Fruit fly (Drosophila melanogaster) whole organism, prepupa: ENCODE measurements around the gene CG34301.

Source experiments
- Blimp-1 ChIP-seq: fragments of 200-800 bp; sonication (Bioruptor generic); optimal IDR thresholded peaks from 3 replicates; lab custom pipeline; 2017; ENCODE audit warnings: missing biosample characterization, missing genetic modification characterization, mild to moderate bottlenecking, moderate library complexity, missing genetic modification reagents
- CG10669 ChIP-seq: fragments of 200-800 bp; sonication (Bioruptor generic); optimal IDR thresholded peaks from 3 replicates; lab custom pipeline; 2018; ENCODE audit warnings: missing biosample characterization, mild to moderate bottlenecking, missing genetic modification characterization, moderate library complexity
- CG11294 ChIP-seq: fragments of 200-800 bp; sonication (Bioruptor generic); IDR thresholded peaks from 2 replicates; pipeline ENCODE4 v1.3.6; 2022; ENCODE audit warnings: missing biosample characterization, missing genetic modification characterization
- CG11762 ChIP-seq: fragments of 200-800 bp; sonication (Bioruptor generic); optimal IDR thresholded peaks from 3 replicates; lab custom pipeline; 2016; ENCODE audit warnings: missing biosample characterization, missing genetic modification characterization; ENCODE audit not compliant: insufficient read depth
- CG11902 ChIP-seq: fragments of 200-800 bp; sonication (Bioruptor generic); optimal IDR thresholded peaks from 3 replicates; lab custom pipeline; 2016; ENCODE audit warnings: missing biosample characterization, missing genetic modification characterization
- CG1621 ChIP-seq: fragments of 200-800 bp; sonication (Bioruptor generic); optimal IDR thresholded peaks from 3 replicates; lab custom pipeline; 2018; ENCODE audit warnings: missing biosample characterization, mild to moderate bottlenecking, missing genetic modification characterization
- CG16779 ChIP-seq: fragments of 200-800 bp; sonication (Bioruptor generic); optimal IDR thresholded peaks from 3 replicates; lab custom pipeline; 2017; ENCODE audit warnings: missing biosample characterization, mild to moderate bottlenecking, missing genetic modification characterization
- CG3032 ChIP-seq: fragments of 200-800 bp; optimal IDR thresholded peaks from 2 replicates; lab custom pipeline; 2019; ENCODE audit warnings: missing biosample characterization, mild to moderate bottlenecking, missing genetic modification characterization, moderate library complexity
- CG31627 ChIP-seq: fragments of 200-800 bp; sonication (Bioruptor generic); optimal IDR thresholded peaks from 3 replicates; lab custom pipeline; 2016; ENCODE audit warnings: missing biosample characterization, missing genetic modification characterization
- CG32006 ChIP-seq: fragments of 200-800 bp; sonication (Bioruptor generic); optimal IDR thresholded peaks from 3 replicates; lab custom pipeline; 2017; ENCODE audit warnings: missing biosample characterization, mild to moderate bottlenecking, missing genetic modification characterization
- CG4318 ChIP-seq: fragments of 200-800 bp; sonication (Bioruptor generic); optimal IDR thresholded peaks from 3 replicates; lab custom pipeline; 2017; ENCODE audit warnings: missing biosample characterization, mild to moderate bottlenecking, missing genetic modification characterization
- CG6163 ChIP-seq: fragments of 200-800 bp; sonication (Bioruptor generic); IDR thresholded peaks from 3 replicates; pipeline ENCODE4 v1.3.6; 2022; ENCODE audit warnings: missing biosample characterization, missing genetic modification characterization
- CG6276 ChIP-seq: fragments of 200-800 bp; sonication (Bioruptor generic); optimal IDR thresholded peaks from 2 replicates; lab custom pipeline; 2017; ENCODE audit warnings: missing biosample characterization, mild to moderate bottlenecking, missing genetic modification characterization
- CG6792 ChIP-seq: fragments of 200-800 bp; sonication (Bioruptor generic); optimal IDR thresholded peaks from 3 replicates; lab custom pipeline; 2016; ENCODE audit warnings: missing biosample characterization, missing genetic modification characterization
- CG6808 ChIP-seq: fragments of 200-800 bp; sonication (Bioruptor generic); optimal IDR thresholded peaks from 3 replicates; lab custom pipeline; 2017; ENCODE audit warnings: missing biosample characterization, missing genetic modification characterization, mild to moderate bottlenecking, moderate library complexity, missing genetic modification reagents
- CG6854 ChIP-seq: fragments of 200-800 bp; sonication (Bioruptor generic); optimal IDR thresholded peaks from 2 replicates; lab custom pipeline; 2017; ENCODE audit warnings: missing biosample characterization, mild to moderate bottlenecking, missing genetic modification characterization
- CG8119 ChIP-seq: fragments of 200-800 bp; sonication (Bioruptor generic); IDR thresholded peaks from 3 replicates; pipeline ENCODE4 v1.3.6; 2022; ENCODE audit warnings: missing biosample characterization, missing genetic modification characterization
- CG8319 ChIP-seq: fragments of 200-800 bp; sonication (Bioruptor generic); optimal IDR thresholded peaks from 3 replicates; lab custom pipeline; 2016; ENCODE audit warnings: missing biosample characterization, missing genetic modification characterization
- CG8632 ChIP-seq: fragments of 200-800 bp; sonication (Bioruptor generic); optimal IDR thresholded peaks from 3 replicates; lab custom pipeline; 2016; ENCODE audit warnings: missing biosample characterization, missing genetic modification characterization
- CG9139 ChIP-seq: fragments of 200-800 bp; sonication (Bioruptor generic); optimal IDR thresholded peaks from 3 replicates; lab custom pipeline; 2017; ENCODE audit warnings: missing biosample characterization, mild to moderate bottlenecking, missing genetic modification characterization
- Ets96B ChIP-seq: fragments of 200-800 bp; optimal IDR thresholded peaks from 2 replicates; lab custom pipeline; 2019; ENCODE audit warnings: missing biosample characterization, mild to moderate bottlenecking, missing genetic modification characterization, moderate library complexity
- Gug ChIP-seq: fragments of 200-800 bp; sonication (Bioruptor generic); IDR thresholded peaks from 2 replicates; pipeline ENCODE4 v1.3.6; 2022; ENCODE audit warnings: missing biosample characterization, missing genetic modification characterization
- Hr39 ChIP-seq: fragments of 200-800 bp; sonication (Bioruptor generic); optimal IDR thresholded peaks from 2 replicates; lab custom pipeline; 2016; ENCODE audit warnings: missing biosample characterization, missing genetic modification characterization
- Hr4 ChIP-seq: fragments of 200-800 bp; sonication (Bioruptor generic); optimal IDR thresholded peaks from 3 replicates; lab custom pipeline; 2016; ENCODE audit warnings: missing biosample characterization, missing genetic modification characterization
- Met ChIP-seq: fragments of 200-800 bp; sonication (Bioruptor generic); optimal IDR thresholded peaks from 3 replicates; lab custom pipeline; 2016; ENCODE audit warnings: missing biosample characterization, missing genetic modification characterization
- OdsH ChIP-seq: fragments of 200-800 bp; sonication (Bioruptor generic); optimal IDR thresholded peaks from 3 replicates; lab custom pipeline; 2016; ENCODE audit warnings: missing biosample characterization, missing genetic modification characterization
- Smox ChIP-seq: fragments of 200-800 bp; sonication (Bioruptor generic); optimal IDR thresholded peaks from 3 replicates; lab custom pipeline; 2016; ENCODE audit warnings: missing biosample characterization, missing genetic modification characterization
- Sox102F ChIP-seq: fragments of 200-800 bp; sonication (Bioruptor generic); optimal IDR thresholded peaks from 2 replicates; lab custom pipeline; 2016; ENCODE audit warnings: missing biosample characterization, mild to moderate bottlenecking, missing genetic modification characterization
- Sox15 ChIP-seq: fragments of 200-800 bp; sonication (Bioruptor generic); optimal IDR thresholded peaks from 3 replicates; lab custom pipeline; 2016; ENCODE audit warnings: missing biosample characterization, missing genetic modification characterization
- achi ChIP-seq: fragments of 200-800 bp; sonication (Bioruptor generic); optimal IDR thresholded peaks from 3 replicates; lab custom pipeline; 2016; ENCODE audit warnings: missing biosample characterization, missing genetic modification characterization
- acj6 ChIP-seq: fragments of 200-800 bp; sonication (Bioruptor generic); optimal IDR thresholded peaks from 3 replicates; lab custom pipeline; 2016; ENCODE audit warnings: missing biosample characterization, missing genetic modification characterization
- cyc ChIP-seq: fragments of 200-800 bp; sonication (Bioruptor generic); optimal IDR thresholded peaks from 3 replicates; lab custom pipeline; 2016; ENCODE audit warnings: missing biosample characterization, missing genetic modification characterization
- dac ChIP-seq: fragments of 200-800 bp; sonication (Bioruptor generic); optimal IDR thresholded peaks from 2 replicates; lab custom pipeline; 2017; ENCODE audit warnings: missing biosample characterization, mild to moderate bottlenecking, missing genetic modification characterization
- dsx ChIP-seq: fragments of 200-800 bp; optimal IDR thresholded peaks from 3 replicates; lab custom pipeline; 2019; ENCODE audit warnings: missing biosample characterization, mild to moderate bottlenecking, missing genetic modification characterization, moderate library complexity; ENCODE audit not compliant: poor library complexity, severe bottlenecking
- esn ChIP-seq: fragments of 200-800 bp; sonication (Bioruptor generic); optimal IDR thresholded peaks from 2 replicates; lab custom pipeline; 2016; ENCODE audit warnings: missing biosample characterization, mild to moderate bottlenecking, missing genetic modification characterization, moderate library complexity
- fd59A ChIP-seq: fragments of 200-800 bp; sonication (Bioruptor generic); optimal IDR thresholded peaks from 2 replicates; lab custom pipeline; 2017; ENCODE audit warnings: missing biosample characterization, mild to moderate bottlenecking, missing genetic modification characterization, missing genetic modification reagents
- fkh ChIP-seq: fragments of 200-800 bp; sonication (Bioruptor generic); optimal IDR thresholded peaks from 3 replicates; lab custom pipeline; 2017; ENCODE audit warnings: missing biosample characterization, mild to moderate bottlenecking, missing genetic modification characterization, moderate library complexity
- lz ChIP-seq: fragments of 200-800 bp; sonication (Bioruptor generic); optimal IDR thresholded peaks from 3 replicates; lab custom pipeline; 2016; ENCODE audit warnings: missing biosample characterization, missing genetic modification characterization
- net ChIP-seq: fragments of 200-800 bp; sonication (Bioruptor generic); optimal IDR thresholded peaks from 3 replicates; lab custom pipeline; 2016; ENCODE audit warnings: missing biosample characterization, missing genetic modification characterization
- pdm3 ChIP-seq: fragments of 200-800 bp; sonication (Bioruptor generic); optimal IDR thresholded peaks from 3 replicates; lab custom pipeline; 2016; ENCODE audit warnings: missing biosample characterization, missing genetic modification characterization
- spab ChIP-seq: fragments of 200-800 bp; sonication (Bioruptor generic); optimal IDR thresholded peaks from 2 replicates; lab custom pipeline; 2017; ENCODE audit warnings: missing biosample characterization, mild to moderate bottlenecking, missing genetic modification characterization, missing genetic modification reagents
- ss ChIP-seq, 2 experiments: fragments of 200-800 bp; sonication (Bioruptor generic); optimal IDR thresholded peaks; 2 replicates in 1 of 2; 3 replicates in 1 of 2; lab custom pipeline; 2017 to 2018; ENCODE audit warnings: mild to moderate bottlenecking in 2 of 2, missing biosample characterization in 2 of 2, missing genetic modification characterization in 2 of 2, moderate library complexity in 1 of 2
- svp ChIP-seq: fragments of 200-800 bp; sonication (Bioruptor generic); peaks from one replicate; lab custom pipeline; 2016; ENCODE audit warnings: missing biosample characterization, missing genetic modification characterization
- vri ChIP-seq: fragments of 200-800 bp; sonication (Bioruptor generic); optimal IDR thresholded peaks from 3 replicates; lab custom pipeline; 2016; ENCODE audit warnings: missing biosample characterization, mild to moderate bottlenecking, missing genetic modification characterization

The CG34301 gene

DNA sequence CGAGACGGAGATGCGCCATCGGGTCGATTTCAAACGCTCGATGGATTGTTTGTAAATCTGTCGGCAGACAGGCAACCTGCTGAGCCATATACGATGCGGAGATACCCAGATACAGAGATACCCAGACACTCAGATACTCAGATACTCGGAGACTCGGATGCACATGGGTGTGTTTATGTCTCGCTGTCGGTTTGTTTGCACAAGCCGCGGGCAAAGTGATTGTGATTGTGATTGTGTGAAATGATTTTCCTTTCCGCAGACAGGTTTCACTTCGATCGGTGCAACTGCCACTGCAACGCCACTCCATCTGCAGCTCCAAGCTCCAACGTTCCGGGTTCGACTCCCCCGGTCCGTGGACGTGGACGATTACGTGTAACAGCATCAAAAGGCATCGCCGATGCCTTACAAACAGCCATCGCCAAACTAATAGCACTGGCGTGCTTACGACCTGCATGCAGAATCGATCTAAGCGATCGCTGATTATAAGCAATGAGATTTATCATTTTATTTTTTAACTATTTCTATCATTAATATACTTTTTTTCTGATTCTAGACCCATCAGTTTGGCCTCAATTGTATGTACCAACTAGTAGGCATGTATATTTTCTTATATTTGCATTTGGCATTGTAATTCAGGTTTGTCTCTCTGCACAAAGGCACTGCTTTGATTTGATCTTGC is 15.6 kb downstream of the CG34301 start (continued):
- TF ChIP-seq dac (GFP tag; lab: Kevin White, UChicago), result peak; percentile 78
- no peak for TF ChIP-seq fkh (GFP tag; lab: Kevin White, UChicago)
- TF ChIP-seq Hr39 (GFP tag; lab: Kevin White, UChicago), result peak; percentile 52
- TF ChIP-seq CG6854 (GFP tag; lab: Kevin White, UChicago), result no peak
- TF ChIP-seq cyc (GFP tag; lab: Kevin White, UChicago), result peak; percentile 43
- TF ChIP-seq OdsH (GFP tag; lab: Kevin White, UChicago), result peak; percentile 82
- TF ChIP-seq esn (GFP tag; lab: Kevin White, UChicago), result peak; percentile 65
- peak; percentile 73 for TF ChIP-seq CG16779 (tag; lab: Kevin White, UChicago)
- no peak for TF ChIP-seq vri (GFP tag; lab: Kevin White, UChicago)
- peak; percentile 55 for TF ChIP-seq Smox (GFP tag; lab: Kevin White, UChicago)
- peak; percentile 79 for TF ChIP-seq svp (GFP tag; lab: Kevin White, UChicago)
- TF ChIP-seq Sox102F (GFP tag; lab: Kevin White, UChicago), result peak; percentile 57
- TF ChIP-seq fd59A (GFP tag; lab: Kevin White, UChicago), result peak; percentile 47
- TF ChIP-seq spab (GFP tag; lab: Kevin White, UChicago), result peak; percentile 66
- TF ChIP-seq Hr4, result peak; percentile 89
- TF ChIP-seq CG6163 (GFP tag; lab: Robert Waterston, UW), result peak; percentile 92

DNA sequence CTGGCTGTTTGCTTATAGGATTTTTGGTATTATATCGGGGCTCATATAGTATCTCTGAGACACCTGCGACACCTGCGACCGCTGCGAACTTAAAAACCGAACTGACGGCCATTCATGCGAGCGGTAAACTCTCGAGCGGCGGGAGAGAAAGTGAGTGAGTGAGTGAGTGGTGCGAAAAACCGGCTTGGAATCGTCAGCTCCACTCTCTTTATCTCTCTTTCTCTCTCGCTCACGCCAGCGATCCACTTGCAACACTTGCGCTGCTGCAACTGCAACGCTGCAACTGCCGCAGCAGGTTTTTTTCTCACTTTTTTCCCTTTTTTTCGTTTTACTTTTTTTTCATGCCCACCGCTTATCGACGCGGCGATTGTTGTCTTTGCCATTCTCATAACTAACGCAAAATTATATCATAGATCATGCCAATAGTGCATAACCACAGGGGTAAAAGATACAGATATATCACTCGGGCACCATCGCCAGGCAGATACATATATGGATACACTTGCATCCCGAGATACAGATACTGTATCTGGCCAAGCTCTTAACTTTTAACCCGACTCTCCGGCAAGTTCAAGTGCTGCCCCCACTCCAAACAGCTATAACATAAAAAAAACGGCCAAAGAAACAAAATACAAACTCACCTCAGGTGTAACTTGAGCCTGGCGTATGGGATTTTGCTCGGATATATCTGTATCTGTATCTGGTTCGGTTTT is 19.4 kb downstream of the CG34301 start:
- TF ChIP-seq Sox15 (GFP tag; lab: Kevin White, UChicago), result no peak
- TF ChIP-seq ss (GFP tag; optimal IDR thresholded peaks at IDR 0.05; lab: Kevin White, UChicago), result peak; percentile 48 to 87
- TF ChIP-seq Hr39 (GFP tag; lab: Kevin White, UChicago), result no peak
- no peak for TF ChIP-seq CG11762 (GFP tag; lab: Kevin White, UChicago)
- no peak for TF ChIP-seq CG4318
- no peak for TF ChIP-seq CG6792 (GFP tag; lab: Kevin White, UChicago)
- no peak for TF ChIP-seq CG8632 (GFP tag; lab: Kevin White, UChicago)
- TF ChIP-seq Blimp-1, result peak; percentile 94
- TF ChIP-seq pdm3 (GFP tag; lab: Kevin White, UChicago), result peak; percentile 31
- TF ChIP-seq fkh (GFP tag; lab: Kevin White, UChicago), result no peak
- TF ChIP-seq esn (GFP tag; lab: Kevin White, UChicago), result no peak
- TF ChIP-seq CG32006 (GFP tag; lab: Kevin White, UChicago), result peak; percentile 37
- no peak for TF ChIP-seq achi (GFP tag; lab: Kevin White, UChicago)
- TF ChIP-seq Gug (GFP tag; lab: Robert Waterston, UW), result no peak
- TF ChIP-seq Smox (GFP tag; lab: Kevin White, UChicago), result no peak
- TF ChIP-seq fd59A (GFP tag; lab: Kevin White, UChicago), result no peak
- peak; percentile 65 for TF ChIP-seq spab (GFP tag; lab: Kevin White, UChicago)
- TF ChIP-seq CG9139, result peak; percentile 81
- no peak for TF ChIP-seq CG11902 (GFP tag; lab: Kevin White, UChicago)
- peak; percentile 37 for TF ChIP-seq Sox102F (GFP tag; lab: Kevin White, UChicago)
- TF ChIP-seq svp (GFP tag; lab: Kevin White, UChicago), result peak; percentile 58
- TF ChIP-seq CG3032, result peak; percentile 43
- peak; percentile 80 for TF ChIP-seq CG6276 (GFP tag; lab: Kevin White, UChicago)
- peak; percentile 80 for TF ChIP-seq CG8119 (GFP tag; lab: Robert Waterston, UW)
- peak; percentile 27 for TF ChIP-seq CG10669 (GFP tag; lab: Kevin White, UChicago)
- TF ChIP-seq Met, result no peak
- peak; percentile 57 for TF ChIP-seq net (GFP tag; lab: Kevin White, UChicago)
- no peak for TF ChIP-seq CG11294
- TF ChIP-seq CG1621 (tag; lab: Kevin White, UChicago), result peak; percentile 20
- peak; percentile 45 for TF ChIP-seq Ets96B (tag; lab: Kevin White, UChicago)
- peak; percentile 63 for TF ChIP-seq CG16779 (tag; lab: Kevin White, UChicago)
- no peak for TF ChIP-seq Hr4
- peak; percentile 82 for TF ChIP-seq CG6854 (GFP tag; lab: Kevin White, UChicago)
- no peak for TF ChIP-seq CG31627 (GFP tag; lab: Kevin White, UChicago)
- no peak for TF ChIP-seq acj6 (GFP tag; lab: Kevin White, UChicago)
- no peak for TF ChIP-seq CG8319 (GFP tag; lab: Kevin White, UChicago)
- TF ChIP-seq cyc (GFP tag; lab: Kevin White, UChicago), result no peak
- no peak for TF ChIP-seq lz (GFP tag; lab: Kevin White, UChicago)
- no peak for TF ChIP-seq vri (GFP tag; lab: Kevin White, UChicago)
- peak; percentile 86 for TF ChIP-seq CG6808
- TF ChIP-seq dsx, result peak; percentile 60
